Worm (Caenorhabditis elegans) whole organism, midembryonic: ENCODE results near the gene D1046.2.
"Not testable (repeated sequence)": the region's sequence is repeated elsewhere in the genome, so short reads cannot be mapped to it uniquely, and the experiment has no call there.

ENCODE experiments used
- T22C8.4 ChIP-seq: fragments of 200-800 bp; sonication (Bioruptor generic); IDR thresholded peaks from 2 replicates; pipeline ENCODE4 v1.3.6; 2022; ENCODE audit warnings: missing genetic modification characterization, missing compliant biosample characterization
- cog-1 ChIP-seq: sonication (generic microtip); optimal IDR thresholded peaks from 2 replicates; lab custom pipeline; 2016; ENCODE audit warnings: missing genetic modification characterization, missing compliant biosample characterization
- flt-1 ChIP-seq: fragments of 200-800 bp; sonication (Bioruptor generic); IDR thresholded peaks from 2 replicates; pipeline ENCODE4 v1.3.6; 2022; ENCODE audit warnings: missing genetic modification characterization, missing compliant biosample characterization
- klf-2 ChIP-seq: fragments of 200-800 bp; sonication (Bioruptor generic); conservative IDR thresholded peaks from 2 replicates; pipeline ENCODE4 v1.3.6; 2022; ENCODE audit warnings: missing genetic modification reagents, missing genetic modification characterization, missing compliant biosample characterization
- med-1 ChIP-seq: sonication (generic microtip); optimal IDR thresholded peaks from 2 replicates; lab custom pipeline; 2017; ENCODE audit warnings: missing genetic modification characterization, mild to moderate bottlenecking, missing compliant biosample characterization, antibody characterized with exemption, missing genetic modification reagents; ENCODE audit not compliant: insufficient read depth
- ref-1 ChIP-seq: fragments of 200-800 bp; sonication (Bioruptor generic); conservative IDR thresholded peaks from 2 replicates; pipeline ENCODE4 v1.3.6; 2022; ENCODE audit warnings: missing genetic modification reagents, missing genetic modification characterization, missing compliant biosample characterization
- tab-1 ChIP-seq: fragments of 200-800 bp; sonication (Bioruptor generic); IDR thresholded peaks from 2 replicates; pipeline ENCODE4 v1.3.6; 2022; ENCODE audit warnings: missing genetic modification characterization, missing compliant biosample characterization
- ztf-23 ChIP-seq: fragments of 200-800 bp; sonication (Bioruptor generic); IDR thresholded peaks from 2 replicates; pipeline ENCODE4 v1.3.6; 2022; ENCODE audit warnings: missing genetic modification reagents, missing genetic modification characterization, missing compliant biosample characterization
- ztf-29 ChIP-seq: fragments of 200-800 bp; sonication (Bioruptor generic); IDR thresholded peaks from 2 replicates; pipeline ENCODE4 v1.3.6; 2022; ENCODE audit warnings: missing genetic modification reagents, missing genetic modification characterization, missing compliant biosample characterization

DNA sequence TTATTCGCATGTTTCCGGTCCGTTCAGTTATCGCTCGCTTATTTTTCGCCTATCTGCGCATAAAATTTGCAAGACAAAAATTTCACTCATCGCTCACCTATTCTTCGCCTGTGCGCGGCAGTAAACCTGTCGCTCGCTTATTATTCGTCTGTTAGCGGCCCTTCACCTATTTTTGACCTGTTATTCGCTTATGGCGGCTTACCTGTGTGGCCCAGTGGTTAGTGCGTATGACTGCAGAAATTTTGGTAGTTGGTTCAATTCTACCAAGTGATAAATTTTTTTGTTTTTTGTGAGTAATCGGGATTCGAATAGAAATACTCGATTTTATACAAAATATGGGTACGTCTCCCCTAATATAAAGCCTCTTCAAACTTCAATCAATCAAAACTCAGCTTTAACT lies 38.2 kb upstream of the D1046.2 start:
- TF ChIP-seq med-1 (GFP tag; lab: Kevin White, UChicago); flt-1; cog-1: not testable (repeated sequence)
- peak; percentile 72 for TF ChIP-seq ref-1 (GFP tag; lab: Robert Waterston, UW)
- TF ChIP-seq ztf-29 (GFP tag; lab: Robert Waterston, UW): peak; percentile 88
- peak; percentile 79 for TF ChIP-seq T22C8.4
- peak; percentile 90 for TF ChIP-seq tab-1 (GFP tag; lab: Robert Waterston, UW)
- peak; percentile 82 for TF ChIP-seq klf-2 (GFP tag; lab: Robert Waterston, UW)
- peak; percentile 82 for TF ChIP-seq ztf-23 (GFP tag; lab: Robert Waterston, UW)
